Worm (Caenorhabditis elegans): Measurements from ENCODE around the gene mfsd-13.2.

The mfsd-13.2 gene

DNA sequence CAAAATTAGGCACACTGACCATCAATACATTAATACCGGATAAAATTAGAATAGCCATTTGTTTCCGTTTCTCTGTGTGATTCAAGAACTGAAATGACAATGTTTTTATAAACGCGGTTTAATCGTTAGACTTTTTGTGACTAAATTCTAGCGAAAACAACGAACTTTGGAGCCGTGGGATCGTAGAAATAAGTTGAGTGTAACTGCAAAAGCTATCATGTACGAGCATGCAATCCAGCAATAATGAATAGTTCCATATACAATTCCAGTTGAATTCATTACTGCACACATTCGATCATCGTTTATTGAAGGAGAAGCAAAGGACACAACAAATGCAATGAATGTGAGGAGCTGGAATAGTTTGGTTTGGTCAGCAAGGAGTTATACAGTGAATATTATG, 20.5 kb upstream of the mfsd-13.2 start:
- TF ChIP-seq mes-4 (tag; optimal IDR thresholded peaks at IDR 0.05) (no peak), xnd-1 (tag; optimal IDR thresholded peaks at IDR 0.05) (no peak), C17E4.6 (GFP tag; IDR thresholded peaks at IDR 0.05) (no peak), madf-10 (tag; optimal IDR thresholded peaks at IDR 0.05) (no peak), lin-26 (GFP tag; IDR thresholded peaks at IDR 0.05) (no peak), Y53G8AR.9 (GFP tag; conservative IDR thresholded peaks at IDR 0.05) (no peak), F57C9.4 (tag; optimal IDR thresholded peaks at IDR 0.05) (no peak), rec-8 (tag; optimal IDR thresholded peaks at IDR 0.05) (no peak), dox-1 (GFP tag; IDR thresholded peaks at IDR 0.05) (no peak), rcor-1 (GFP tag; IDR thresholded peaks at IDR 0.05) (no peak), Y53F4B.3 (GFP tag; IDR thresholded peaks at IDR 0.05) (no peak), unc-130 (GFP tag; optimal IDR thresholded peaks at IDR 0.05) (no peak), ceh-27 (GFP tag; optimal IDR thresholded peaks at IDR 0.05) (no peak), Y56A3A.18 (GFP tag; IDR thresholded peaks at IDR 0.05) (no peak), egrh-3 (GFP tag; IDR thresholded peaks at IDR 0.05) (no peak), ceh-100 (GFP tag; IDR thresholded peaks at IDR 0.05) (no peak)

DNA sequence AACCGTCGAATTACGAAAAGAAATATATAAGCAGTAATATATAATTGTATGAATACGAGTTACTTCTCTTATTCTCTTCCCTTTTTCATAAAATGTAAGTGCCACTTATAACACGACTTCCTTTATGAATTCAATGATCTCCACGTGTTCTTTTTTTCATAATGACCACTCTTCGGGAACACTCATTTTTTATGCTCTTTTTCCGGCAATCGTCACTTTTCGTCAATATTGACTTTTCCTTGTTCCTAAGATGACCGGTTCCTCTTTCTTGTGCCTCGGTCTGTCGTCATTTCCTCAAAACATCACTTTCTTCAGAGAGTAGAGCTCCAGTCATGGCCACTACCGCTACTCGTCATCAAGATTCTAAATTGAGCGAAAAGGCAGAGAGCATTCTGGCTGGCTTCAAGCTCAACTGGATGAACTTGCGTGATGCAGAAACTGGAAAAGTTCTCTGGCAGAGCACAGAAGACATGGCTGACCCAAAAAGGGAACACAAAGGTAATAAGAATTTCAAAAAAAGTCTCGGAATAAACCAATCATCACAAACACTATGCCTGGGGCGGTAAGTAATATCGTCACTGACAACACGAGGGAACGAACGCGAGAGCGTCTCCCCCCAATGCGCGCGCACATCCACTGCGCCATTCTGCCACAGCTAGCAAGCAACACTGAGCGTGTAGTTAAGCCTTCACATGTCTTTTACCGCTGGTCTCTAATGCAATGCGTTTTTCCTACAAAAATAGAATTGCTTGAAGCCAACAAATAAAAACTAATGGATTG, 18.0 kb upstream of the mfsd-13.2 start, which contains the start of gene pdl-1:
Gene pdl-1 (plus strand): TSS at position 309 of the 780 bp plus-strand sequence.
- TF ChIP-seq pha-4 (tag; optimal IDR thresholded peaks at IDR 0.05) (no peak), Y79H2A.3 (GFP tag; conservative IDR thresholded peaks at IDR 0.05) (peak; percentile 72; the same call in 1 of the 2 replicates), nfyb-1 (GFP tag; IDR thresholded peaks at IDR 0.05) (peak; percentile 88), madf-3 (GFP tag; IDR thresholded peaks at IDR 0.05) (peak; percentile 53; the same call in 1 of the 2 replicates), ceh-79 (tag; optimal IDR thresholded peaks at IDR 0.05) (peak; percentile 91), ceh-27 (GFP tag; optimal IDR thresholded peaks at IDR 0.05) (peak; percentile 83), F49E8.2 (tag; optimal IDR thresholded peaks at IDR 0.05; ENCODE audit: insufficient read depth) (no peak), Y53F4B.3 (GFP tag; IDR thresholded peaks at IDR 0.05) (peak; percentile 68; the same call in 1 of the 2 replicates), egrh-3 (GFP tag; IDR thresholded peaks at IDR 0.05) (peak; percentile 57), madf-10 (tag; optimal IDR thresholded peaks at IDR 0.05) (peak; percentile 86), B0035.1 (tag; optimal IDR thresholded peaks at IDR 0.05) (peak; percentile 59), hlh-26 (GFP tag; conservative IDR thresholded peaks at IDR 0.05) (0 out of 2 replicates have a peak, but pooled peaks have one; percentile 61), B0336.3 (GFP tag; IDR thresholded peaks at IDR 0.05) (no peak; the same call in 1 of the 2 replicates), egl-44 (GFP tag; IDR thresholded peaks at IDR 0.05) (peak; percentile 94), dpff-1 (tag; optimal IDR thresholded peaks at IDR 0.05) (peak; percentile 13), snpc-1.1 (tag; optimal IDR thresholded peaks at IDR 0.05; ENCODE audit: insufficient read depth) (peak; percentile 59), nhr-27 (tag; optimal IDR thresholded peaks at IDR 0.05) (peak; percentile 84), hlh-12 (tag; optimal IDR thresholded peaks at IDR 0.05) (peak; percentile 84), nfya-2 (GFP tag; IDR thresholded peaks at IDR 0.05) (no peak), ztf-18 (tag; optimal IDR thresholded peaks at IDR 0.05) (peak; percentile 80), F55B11.4 (tag; optimal IDR thresholded peaks at IDR 0.05; ENCODE audit: borderline replicate concordance, insufficient read depth) (no peak), ccch-3 (GFP tag; optimal IDR thresholded peaks at IDR 0.05) (no peak), ztf-3 (GFP tag; optimal IDR thresholded peaks at IDR 0.05) (peak; percentile 51), lin-40 (tag; optimal IDR thresholded peaks at IDR 0.05) (peak; percentile 72), mel-28 (tag; optimal IDR thresholded peaks at IDR 0.05; ENCODE audit: borderline replicate concordance) (peak; percentile 57), ceh-40 (GFP tag; IDR thresholded peaks at IDR 0.05) (peak; percentile 91), lin-54 (GFP tag; optimal IDR thresholded peaks at IDR 0.05) (peak; percentile 78), cebp-1 (GFP tag; IDR thresholded peaks at IDR 0.05) (no peak), cebp-1 (tag; optimal IDR thresholded peaks at IDR 0.05) (peak; percentile 80), gei-17 (GFP tag; optimal IDR thresholded peaks at IDR 0.05) (peak; percentile 39), cebp-2 (GFP tag; IDR thresholded peaks at IDR 0.05) (peak; percentile 95), hsf-1 (GFP tag; IDR thresholded peaks at IDR 0.05) (peak; percentile 50; the same call in 1 of the 2 replicates), die-1 (tag; optimal IDR thresholded peaks at IDR 0.05) (peak; percentile 96), dpl-1 (GFP tag; optimal IDR thresholded peaks at IDR 0.05) (no peak)
